Fruit fly (Drosophila melanogaster) whole organism, embryonic: Measurements from ENCODE around the gene Pex11c.

Experiments
- Adf1 ChIP-seq: fragments of 200-800 bp; sonication (Bioruptor generic); IDR thresholded peaks from 2 replicates; pipeline ENCODE4 v1.3.6; 2022; ENCODE audit warnings: missing biosample characterization, missing genetic modification characterization
- CG10654 ChIP-seq: fragments of 200-800 bp; sonication (Bioruptor generic); optimal IDR thresholded peaks from 2 replicates; lab custom pipeline; 2016; ENCODE audit warnings: missing biosample characterization, missing genetic modification characterization
- CG11560 ChIP-seq: fragments of 200-800 bp; sonication (Bioruptor generic); IDR thresholded peaks from 3 replicates; pipeline ENCODE4 v1.3.6; 2022; ENCODE audit warnings: missing biosample characterization, missing genetic modification characterization
- CG12744 ChIP-seq: fragments of 200-800 bp; sonication (Bioruptor generic); optimal IDR thresholded peaks from 2 replicates; lab custom pipeline; 2016; ENCODE audit warnings: missing biosample characterization, missing genetic modification characterization
- CG14050 ChIP-seq: fragments of 200-800 bp; sonication (Bioruptor generic); IDR thresholded peaks from 3 replicates; pipeline ENCODE4 v1.3.6; 2022; ENCODE audit warnings: missing biosample characterization, missing genetic modification characterization
- CG1529 ChIP-seq: fragments of 200-800 bp; sonication (Bioruptor generic); optimal IDR thresholded peaks from 3 replicates; lab custom pipeline; 2018; ENCODE audit warnings: missing biosample characterization, missing genetic modification characterization
- CG15514 ChIP-seq: fragments of 200-800 bp; sonication (Bioruptor generic); optimal IDR thresholded peaks from 3 replicates; lab custom pipeline; 2017; ENCODE audit warnings: missing biosample characterization, missing genetic modification characterization, mild to moderate bottlenecking, moderate library complexity, missing genetic modification reagents
- CG1603 ChIP-seq: fragments of 200-800 bp; sonication (Bioruptor generic); optimal IDR thresholded peaks from 2 replicates; lab custom pipeline; 2019; ENCODE audit warnings: missing biosample characterization, mild to moderate bottlenecking, missing genetic modification characterization, moderate library complexity
- CG16779 ChIP-seq: fragments of 200-800 bp; sonication (Bioruptor generic); IDR thresholded peaks from 2 replicates; pipeline ENCODE4 v1.3.6; 2022; ENCODE audit warnings: missing biosample characterization, missing genetic modification characterization
- CG17359 ChIP-seq: fragments of 200-800 bp; sonication (Bioruptor generic); optimal IDR thresholded peaks from 3 replicates; lab custom pipeline; 2018; ENCODE audit warnings: missing biosample characterization, mild to moderate bottlenecking, missing genetic modification characterization, moderate library complexity
- CG18599 ChIP-seq: fragments of 200-800 bp; sonication (Bioruptor generic); optimal IDR thresholded peaks from 3 replicates; lab custom pipeline; 2017; ENCODE audit warnings: missing biosample characterization, missing genetic modification characterization, mild to moderate bottlenecking, moderate library complexity, missing genetic modification reagents
- CG32767 ChIP-seq: fragments of 200-800 bp; sonication (Bioruptor generic); IDR thresholded peaks from 2 replicates; pipeline ENCODE4 v1.3.6; 2022; ENCODE audit warnings: missing biosample characterization, missing genetic modification characterization
- CG34224 ChIP-seq: fragments of 200-800 bp; sonication (Bioruptor generic); IDR thresholded peaks from 3 replicates; pipeline ENCODE4 v1.3.6; 2022; ENCODE audit warnings: missing biosample characterization, missing genetic modification characterization; ENCODE audit not compliant: partially characterized antibody
- CG4404 ChIP-seq: fragments of 200-800 bp; sonication (Bioruptor generic); IDR thresholded peaks from 2 replicates; pipeline ENCODE4 v1.3.6; 2022; ENCODE audit warnings: missing biosample characterization, missing genetic modification characterization
- CG4424 ChIP-seq: fragments of 200-800 bp; sonication (Bioruptor generic); optimal IDR thresholded peaks from 3 replicates; lab custom pipeline; 2016; ENCODE audit warnings: missing biosample characterization, missing genetic modification characterization
- CG4730 ChIP-seq: fragments of 200-800 bp; sonication (Bioruptor generic); IDR thresholded peaks from 2 replicates; pipeline ENCODE4 v1.3.6; 2022; ENCODE audit warnings: missing biosample characterization, missing genetic modification characterization
- CG6791 ChIP-seq: fragments of 200-800 bp; sonication (Bioruptor generic); IDR thresholded peaks from 3 replicates; pipeline ENCODE4 v1.3.6; 2022; ENCODE audit warnings: missing biosample characterization, missing genetic modification characterization; ENCODE audit not compliant: partially characterized antibody
- CG7271 ChIP-seq: fragments of 200-800 bp; sonication (Bioruptor generic); optimal IDR thresholded peaks from 2 replicates; lab custom pipeline; 2018; ENCODE audit warnings: missing biosample characterization, mild to moderate bottlenecking, missing genetic modification characterization, moderate library complexity
- CG8359 ChIP-seq: fragments of 200-800 bp; sonication (Bioruptor generic); optimal IDR thresholded peaks from 2 replicates; lab custom pipeline; 2017; ENCODE audit warnings: missing biosample characterization, mild to moderate bottlenecking, missing genetic modification characterization, borderline replicate concordance
- CG8924 ChIP-seq: fragments of 200-800 bp; optimal IDR thresholded peaks from 3 replicates; lab custom pipeline; 2019; ENCODE audit warnings: missing biosample characterization, mild to moderate bottlenecking, missing genetic modification characterization, moderate library complexity
- CG9215 ChIP-seq: fragments of 200-800 bp; sonication (Bioruptor generic); IDR thresholded peaks from 2 replicates; pipeline ENCODE4 v1.3.6; 2022; ENCODE audit warnings: missing biosample characterization, missing genetic modification characterization
- CG9437 ChIP-seq: fragments of 200-800 bp; sonication (Bioruptor generic); optimal IDR thresholded peaks from 2 replicates; lab custom pipeline; 2018; ENCODE audit warnings: missing biosample characterization, mild to moderate bottlenecking, missing genetic modification characterization
- D ChIP-seq, 2 experiments: fragments of 200-800 bp in 1 of 2; fragments of >200 bp in 1 of 2; sonication (Bioruptor generic) in 1 of 2; optimal IDR thresholded peaks; 2 replicates in 1 of 2; 3 replicates in 1 of 2; lab custom pipeline; 2017; ENCODE audit warnings: mild to moderate bottlenecking in 1 of 2, missing biosample characterization in 1 of 2, missing genetic modification characterization in 1 of 2, missing genetic modification reagents in 1 of 2
- Dip3 ChIP-seq: fragments of 200-800 bp; sonication (Bioruptor generic); optimal IDR thresholded peaks from 3 replicates; lab custom pipeline; 2016; ENCODE audit warnings: missing biosample characterization, missing genetic modification characterization
- H15 ChIP-seq: fragments of 200-800 bp; sonication (Bioruptor generic); IDR thresholded peaks from 3 replicates; pipeline ENCODE4 v1.3.6; 2022; ENCODE audit warnings: missing biosample characterization, missing genetic modification characterization
- Jarid2 ChIP-seq: fragments of 200-800 bp; sonication (Bioruptor generic); optimal IDR thresholded peaks from 3 replicates; lab custom pipeline; 2017; ENCODE audit warnings: mild to moderate bottlenecking, missing biosample characterization, missing genetic modification reagents, missing genetic modification characterization
- MTF-1 ChIP-seq: fragments of 200-800 bp; sonication (Bioruptor generic); optimal IDR thresholded peaks from 2 replicates; lab custom pipeline; 2018; ENCODE audit warnings: missing biosample characterization, mild to moderate bottlenecking, missing genetic modification characterization, borderline replicate concordance
- NK7.1 ChIP-seq: fragments of 200-800 bp; sonication (Bioruptor generic); optimal IDR thresholded peaks from 3 replicates; lab custom pipeline; 2016; ENCODE audit warnings: missing biosample characterization, missing genetic modification characterization
- Neu2 ChIP-seq: fragments of 200-800 bp; sonication (Bioruptor generic); optimal IDR thresholded peaks from 3 replicates; lab custom pipeline; 2016; ENCODE audit warnings: missing biosample characterization, missing genetic modification characterization, borderline replicate concordance
- Opbp ChIP-seq: fragments of 200-800 bp; sonication (Bioruptor generic); IDR thresholded peaks from 3 replicates; pipeline ENCODE4 v1.3.6; 2022; ENCODE audit warnings: missing biosample characterization, missing genetic modification characterization; ENCODE audit not compliant: partially characterized antibody
- Rfx ChIP-seq: fragments of 200-800 bp; sonication (Bioruptor generic); IDR thresholded peaks from 2 replicates; pipeline ENCODE4 v1.3.6; 2022; ENCODE audit warnings: missing biosample characterization, missing genetic modification characterization
- Ssrp ChIP-seq: fragments of 200-800 bp; sonication (Bioruptor generic); optimal IDR thresholded peaks from 2 replicates; lab custom pipeline; 2018; ENCODE audit warnings: missing biosample characterization, mild to moderate bottlenecking, missing genetic modification characterization, moderate library complexity
- Tbp ChIP-seq: fragments of >200 bp; optimal IDR thresholded peaks from 2 replicates; lab custom pipeline; 2018; ENCODE audit warnings: missing biosample characterization, missing genetic modification characterization
- bbx ChIP-seq: fragments of 200-800 bp; sonication (Bioruptor generic); IDR thresholded peaks from 2 replicates; pipeline ENCODE4 v1.3.6; 2022; ENCODE audit warnings: missing biosample characterization, missing genetic modification characterization; ENCODE audit not compliant: partially characterized antibody
- cad ChIP-seq: fragments of >200 bp; optimal IDR thresholded peaks from 2 replicates; lab custom pipeline; 2017; ENCODE audit warnings: missing biosample characterization, missing genetic modification characterization
- dm ChIP-seq: fragments of 200-800 bp; sonication (Bioruptor generic); optimal IDR thresholded peaks from 3 replicates; lab custom pipeline; 2016; ENCODE audit warnings: missing biosample characterization, missing genetic modification characterization
- dmrt11E ChIP-seq: fragments of 200-800 bp; sonication (Bioruptor generic); optimal IDR thresholded peaks from 3 replicates; lab custom pipeline; 2018; ENCODE audit warnings: missing biosample characterization, mild to moderate bottlenecking, missing genetic modification characterization, moderate library complexity
- dmrt99B ChIP-seq: fragments of 200-800 bp; sonication (Bioruptor generic); optimal IDR thresholded peaks from 2 replicates; lab custom pipeline; 2018; ENCODE audit warnings: missing biosample characterization, mild to moderate bottlenecking, missing genetic modification characterization, moderate library complexity
- eyg ChIP-seq: fragments of 200-800 bp; sonication (Bioruptor generic); optimal IDR thresholded peaks from 3 replicates; lab custom pipeline; 2016; ENCODE audit warnings: missing biosample characterization, missing genetic modification characterization
- gfzf ChIP-seq: fragments of 200-800 bp; sonication (Bioruptor generic); optimal IDR thresholded peaks from 2 replicates; lab custom pipeline; 2016; ENCODE audit warnings: missing biosample characterization, mild to moderate bottlenecking, missing genetic modification characterization, moderate library complexity
- ind ChIP-seq: fragments of 200-800 bp; sonication (Bioruptor generic); optimal IDR thresholded peaks from 3 replicates; lab custom pipeline; 2016; ENCODE audit warnings: missing biosample characterization, missing genetic modification characterization
- kni ChIP-seq: fragments of 200-800 bp; sonication (Bioruptor generic); optimal IDR thresholded peaks from 3 replicates; lab custom pipeline; 2017; ENCODE audit warnings: mild to moderate bottlenecking, missing biosample characterization, missing genetic modification reagents, missing genetic modification characterization
- lola ChIP-seq, 3 experiments: fragments of >200 bp in 2 of 3; fragments of 200-800 bp in 1 of 3; sonication (Bioruptor generic) in 1 of 3; optimal IDR thresholded peaks; 2 replicates each; lab custom pipeline; 2017 to 2019; ENCODE audit warnings: missing biosample characterization in 3 of 3, missing genetic modification characterization in 3 of 3, mild to moderate bottlenecking in 1 of 3, moderate library complexity in 1 of 3
- nerfin-2 ChIP-seq: fragments of 200-800 bp; sonication (Bioruptor generic); IDR thresholded peaks from 2 replicates; pipeline ENCODE4 v1.3.6; 2022; ENCODE audit warnings: missing biosample characterization, missing genetic modification characterization; ENCODE audit not compliant: partially characterized antibody
- pfk ChIP-seq: fragments of 200-800 bp; sonication (Bioruptor generic); optimal IDR thresholded peaks from 2 replicates; lab custom pipeline; 2018; ENCODE audit warnings: missing biosample characterization, mild to moderate bottlenecking, missing genetic modification characterization, moderate library complexity
- pho ChIP-seq: fragments of 200-800 bp; sonication (Bioruptor generic); optimal IDR thresholded peaks from 2 replicates; lab custom pipeline; 2016; ENCODE audit warnings: missing biosample characterization, missing genetic modification characterization
- tap ChIP-seq: fragments of 200-800 bp; optimal IDR thresholded peaks from 3 replicates; lab custom pipeline; 2019; ENCODE audit warnings: missing biosample characterization, mild to moderate bottlenecking, missing genetic modification characterization, moderate library complexity
- trem ChIP-seq: fragments of 200-800 bp; optimal IDR thresholded peaks from 3 replicates; lab custom pipeline; 2019; ENCODE audit warnings: missing biosample characterization, mild to moderate bottlenecking, missing genetic modification characterization, moderate library complexity
- yki ChIP-seq: fragments of >200 bp; optimal IDR thresholded peaks from 3 replicates; lab custom pipeline; 2018

Pex11c gene

dm6 chr3R:23223151-23223810, 34.9 kb upstream of the Pex11c start (continued):
- TF ChIP-seq bbx (GFP tag; lab: Robert Waterston, UW), result no peak
- TF ChIP-seq Ssrp (tag; lab: Kevin White, UChicago), result no peak
- TF ChIP-seq CG14050, result no peak
- TF ChIP-seq nerfin-2 (GFP tag; lab: Robert Waterston, UW), result no peak
- no peak for TF ChIP-seq CG4424
- no peak for TF ChIP-seq tap (tag; lab: Kevin White, UChicago)
- no peak for TF ChIP-seq CG4404 (GFP tag; lab: Robert Waterston, UW)
- no peak for TF ChIP-seq CG12744
- TF ChIP-seq lola (GFP tag; optimal IDR thresholded peaks at IDR 0.05; lab: Kevin White, UChicago), result no peak
- TF ChIP-seq pho (GFP tag; lab: Kevin White, UChicago), result no peak
- TF ChIP-seq NK7.1 (GFP tag; lab: Kevin White, UChicago), result no peak
- no peak for TF ChIP-seq CG1529 (GFP tag; lab: Kevin White, UChicago)
- no peak for TF ChIP-seq CG17359
- TF ChIP-seq Dip3 (GFP tag; lab: Kevin White, UChicago), result no peak
- no peak for TF ChIP-seq dmrt99B (tag; lab: Kevin White, UChicago)
- TF ChIP-seq gfzf, result no peak
- no peak for TF ChIP-seq CG32767 (GFP tag; lab: Robert Waterston, UW)
- TF ChIP-seq Rfx, result peak; percentile 4; the same call in 1 of the 2 replicates
- TF ChIP-seq Opbp (GFP tag; lab: Robert Waterston, UW), result no peak
- TF ChIP-seq CG6791 (GFP tag; lab: Robert Waterston, UW), result no peak
- no peak for TF ChIP-seq CG34224 (GFP tag; lab: Robert Waterston, UW)
- no peak for TF ChIP-seq kni (GFP tag; lab: Kevin White, UChicago)
- TF ChIP-seq trem (tag; lab: Kevin White, UChicago), result no peak
- TF ChIP-seq CG16779 (GFP tag; lab: Robert Waterston, UW), result no peak
- TF ChIP-seq D (optimal IDR thresholded peaks at IDR 0.05; lab: Kevin White, UChicago), result no peak
- TF ChIP-seq D (GFP tag; optimal IDR thresholded peaks at IDR 0.05; lab: Kevin White, UChicago), result no peak
- TF ChIP-seq cad (GFP tag; lab: Kevin White, UChicago), result no peak
- TF ChIP-seq CG15514 (GFP tag; lab: Kevin White, UChicago), result peak; percentile 25
- TF ChIP-seq CG9215 (GFP tag; lab: Robert Waterston, UW), result no peak
- no peak for TF ChIP-seq CG9437 (GFP tag; lab: Kevin White, UChicago)
- TF ChIP-seq ind (GFP tag; lab: Kevin White, UChicago), result peak; percentile 3
- TF ChIP-seq CG10654 (GFP tag; lab: Kevin White, UChicago), result no peak
- no peak for TF ChIP-seq CG7271 (tag; lab: Kevin White, UChicago)
- TF ChIP-seq H15 (GFP tag; lab: Robert Waterston, UW), result no peak
- no peak for TF ChIP-seq CG1603 (tag; lab: Kevin White, UChicago)
- TF ChIP-seq Adf1, result no peak
- no peak for TF ChIP-seq Tbp (GFP tag; lab: Kevin White, UChicago)
- no peak for TF ChIP-seq CG8359 (GFP tag; lab: Kevin White, UChicago)
- no peak for TF ChIP-seq eyg (GFP tag; lab: Kevin White, UChicago)
- TF ChIP-seq dm, result no peak
- TF ChIP-seq yki, result no peak
- peak; percentile 14 for TF ChIP-seq CG18599
- no peak for TF ChIP-seq dmrt11E (tag; lab: Kevin White, UChicago)
- TF ChIP-seq Neu2 (GFP tag; lab: Kevin White, UChicago), result no peak
- no peak for TF ChIP-seq CG11560
- TF ChIP-seq MTF-1, result no peak
- peak; percentile 2 for TF ChIP-seq pfk (GFP tag; lab: Kevin White, UChicago)
- no peak for TF ChIP-seq CG4730
- no peak for TF ChIP-seq Jarid2 (GFP tag; lab: Kevin White, UChicago)
- TF ChIP-seq CG8924 (tag; lab: Kevin White, UChicago), result no peak
